Worm (Caenorhabditis elegans) whole organism, mixed stage, embryonic: Measurements from ENCODE around the gene acp-7.

Source experiments
- M03D4.4 ChIP-seq: sonication (generic microtip); optimal IDR thresholded peaks from 2 replicates; lab custom pipeline; 2017; ENCODE audit warnings: mild to moderate bottlenecking, missing genetic modification characterization, missing compliant biosample characterization
- blmp-1 ChIP-seq: fragments of 150-350 bp; optimal IDR thresholded peaks from 2 replicates; lab custom pipeline; 2014; ENCODE audit warnings: missing biosample characterization, missing genetic modification characterization
- ceh-43 ChIP-seq: fragments of 200-800 bp; sonication (Bioruptor generic); optimal IDR thresholded peaks from 2 replicates; lab custom pipeline; 2018; ENCODE audit warnings: mild to moderate bottlenecking, missing genetic modification characterization, moderate library complexity, missing compliant biosample characterization
- ceh-83 ChIP-seq: fragments of 200-800 bp; sonication (Bioruptor generic); optimal IDR thresholded peaks from 2 replicates; lab custom pipeline; 2018; ENCODE audit warnings: mild to moderate bottlenecking, missing genetic modification characterization, missing compliant biosample characterization
- ces-1 ChIP-seq: fragments of 150-350 bp; optimal IDR thresholded peaks from 2 replicates; lab custom pipeline; 2014; ENCODE audit warnings: missing biosample characterization, missing genetic modification reagents, missing genetic modification characterization
- cnd-1 ChIP-seq: fragments of 200-800 bp; sonication (Bioruptor generic); optimal IDR thresholded peaks from 2 replicates; lab custom pipeline; 2018; ENCODE audit warnings: mild to moderate bottlenecking, missing genetic modification characterization, missing compliant biosample characterization
- drap-1 ChIP-seq: fragments of 200-800 bp; sonication (Bioruptor generic); optimal IDR thresholded peaks from 3 replicates; lab custom pipeline; 2018; ENCODE audit warnings: mild to moderate bottlenecking, missing genetic modification characterization, missing compliant biosample characterization
- elt-3 ChIP-seq: fragments of 150-350 bp; optimal IDR thresholded peaks from 2 replicates; lab custom pipeline; 2014; ENCODE audit warnings: missing biosample characterization, missing genetic modification characterization
- ham-2 ChIP-seq: fragments of 200-800 bp; sonication (Bioruptor generic); optimal IDR thresholded peaks from 2 replicates; lab custom pipeline; 2018; ENCODE audit warnings: mild to moderate bottlenecking, missing genetic modification characterization, missing compliant biosample characterization
- lin-32 ChIP-seq: fragments of 200-800 bp; sonication (Bioruptor generic); optimal IDR thresholded peaks from 2 replicates; lab custom pipeline; 2018; ENCODE audit warnings: mild to moderate bottlenecking, missing genetic modification characterization, missing compliant biosample characterization
- lsy-2 ChIP-seq: fragments of 150-350 bp; optimal IDR thresholded peaks from 2 replicates; lab custom pipeline; 2014; ENCODE audit warnings: missing biosample characterization, missing genetic modification characterization
- mep-1 ChIP-seq: fragments of 150-350 bp; optimal IDR thresholded peaks from 2 replicates; lab custom pipeline; 2017; ENCODE audit warnings: missing biosample characterization, missing genetic modification reagents, missing genetic modification characterization, inconsistent platforms
- mls-2 ChIP-seq: sonication (generic microtip); optimal IDR thresholded peaks from 2 replicates; lab custom pipeline; 2016; ENCODE audit warnings: mild to moderate bottlenecking, missing genetic modification characterization, moderate library complexity, missing compliant biosample characterization
- nhr-12 ChIP-seq: fragments of 150-350 bp; optimal IDR thresholded peaks from 2 replicates; lab custom pipeline; 2014; ENCODE audit warnings: missing biosample characterization, missing genetic modification characterization
- nhr-2 ChIP-seq: fragments of 150-350 bp; optimal IDR thresholded peaks from 2 replicates; lab custom pipeline; 2014; ENCODE audit warnings: missing biosample characterization, missing genetic modification characterization
- nhr-237 ChIP-seq: fragments of 150-350 bp; optimal IDR thresholded peaks from 2 replicates; lab custom pipeline; 2014; ENCODE audit warnings: missing biosample characterization, missing genetic modification characterization
- nhr-28 ChIP-seq: fragments of 150-350 bp; optimal IDR thresholded peaks from 2 replicates; lab custom pipeline; 2014; ENCODE audit warnings: missing biosample characterization, missing genetic modification characterization
- nhr-76 ChIP-seq: sonication (generic microtip); optimal IDR thresholded peaks from 2 replicates; lab custom pipeline; 2017; ENCODE audit warnings: missing biosample characterization, missing genetic modification characterization
- pha-4 ChIP-seq: fragments of 150-350 bp; optimal IDR thresholded peaks from 2 replicates; lab custom pipeline; 2018; ENCODE audit warnings: missing biosample characterization, missing genetic modification reagents, missing genetic modification characterization
- sem-2 ChIP-seq: fragments of 200-800 bp; sonication (Bioruptor generic); optimal IDR thresholded peaks from 2 replicates; lab custom pipeline; 2018; ENCODE audit warnings: mild to moderate bottlenecking, missing genetic modification characterization, missing compliant biosample characterization
- snpc-4 ChIP-seq: fragments of 150-350 bp; optimal IDR thresholded peaks from 2 replicates; lab custom pipeline; 2014; ENCODE audit warnings: missing biosample characterization, missing genetic modification characterization
- sptf-1 ChIP-seq: sonication (generic microtip); optimal IDR thresholded peaks from 2 replicates; lab custom pipeline; 2017; ENCODE audit warnings: mild to moderate bottlenecking, missing genetic modification characterization, moderate library complexity, missing compliant biosample characterization
- tbx-8 ChIP-seq: fragments of 200-800 bp; sonication (Bioruptor generic); optimal IDR thresholded peaks from 2 replicates; lab custom pipeline; 2018; ENCODE audit warnings: mild to moderate bottlenecking, missing genetic modification characterization, moderate library complexity, missing compliant biosample characterization
- unc-120 ChIP-seq: sonication (generic microtip); optimal IDR thresholded peaks from 2 replicates; lab custom pipeline; 2017; ENCODE audit warnings: missing genetic modification characterization, missing compliant biosample characterization; ENCODE audit not compliant: poor library complexity, severe bottlenecking
- unc-62 ChIP-seq: fragments of 150-350 bp; optimal IDR thresholded peaks from 2 replicates; lab custom pipeline; 2014; ENCODE audit warnings: missing biosample characterization, missing genetic modification reagents, missing genetic modification characterization
- zip-8 ChIP-seq: fragments of 150-350 bp; optimal IDR thresholded peaks from 2 replicates; lab custom pipeline; 2014; ENCODE audit warnings: missing biosample characterization, missing genetic modification characterization

The acp-7 gene

ce11 chrIV:6432375-6432774, 893 bp upstream of the acp-7 start:
- no peak for TF ChIP-seq nhr-28

DNA sequence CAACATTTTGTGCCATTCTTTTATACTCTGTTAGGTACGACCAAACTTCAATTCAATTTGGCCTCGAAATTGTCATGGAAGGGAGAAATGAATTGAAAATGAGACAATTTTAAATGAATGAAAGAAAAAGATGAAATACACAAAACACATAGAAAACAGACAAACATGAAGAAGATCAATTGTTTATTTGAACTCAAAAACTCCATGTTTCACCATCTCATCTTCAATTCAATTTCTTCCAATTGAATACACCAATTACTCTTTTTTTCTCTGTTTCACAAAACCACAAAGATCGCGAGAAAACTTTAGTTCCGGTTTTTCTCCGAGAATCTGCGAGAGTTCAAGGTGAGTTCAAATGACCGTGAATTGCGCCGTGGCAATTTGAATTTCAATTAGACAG, 4.3 kb downstream of the acp-7 start:
- no peak for TF ChIP-seq zip-8 (tag; lab: Kevin White, UChicago)
- TF ChIP-seq tbx-8 (GFP tag; lab: Kevin White, UChicago), result no peak

DNA sequence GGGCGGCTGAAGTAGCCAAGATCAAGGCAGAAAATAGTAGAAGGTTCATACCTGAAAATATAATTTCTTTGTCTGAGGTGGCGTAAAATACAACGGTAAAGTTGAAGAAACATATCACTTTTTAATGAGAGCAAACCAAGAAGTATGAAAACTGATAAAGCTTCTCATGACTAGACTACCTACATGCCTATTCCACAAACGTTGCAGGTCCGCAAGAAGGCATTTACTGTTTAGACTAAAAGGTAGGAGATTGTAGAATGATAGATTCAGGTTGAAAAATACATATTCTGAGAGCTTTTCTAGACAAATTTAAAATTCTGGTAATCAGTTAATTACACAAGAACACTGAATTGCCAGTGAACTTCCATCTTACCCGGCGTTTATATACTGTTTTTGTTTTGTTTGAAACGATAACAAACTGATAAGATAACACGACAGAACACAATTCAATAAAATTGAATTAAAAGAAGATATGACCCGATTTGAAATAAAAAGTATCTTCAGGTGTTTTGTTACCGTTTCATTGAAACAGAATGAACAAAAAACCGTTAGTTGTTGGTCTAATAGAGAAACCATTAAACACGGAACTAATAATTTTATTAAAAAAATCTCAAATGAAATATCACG, 5.3 kb downstream of the acp-7 start, which contains the start of gene acp-6:
Gene acp-6, minus strand, starts transcription at position 51 of the 627 bp plus-strand sequence.
- TF ChIP-seq blmp-1 (tag; lab: Kevin White, UChicago) (no peak), M03D4.4 (tag; lab: Kevin White, UChicago) (no peak), sptf-1 (tag; lab: Kevin White, UChicago) (no peak), drap-1 (GFP tag; lab: Kevin White, UChicago) (no peak), nhr-237 (tag; lab: Kevin White, UChicago) (no peak), sem-2 (no peak), mep-1 (no peak), unc-62 (GFP tag; lab: Kevin White, UChicago) (no peak), lin-32 (GFP tag; lab: Kevin White, UChicago) (no peak), unc-120 (no peak), ham-2 (GFP tag; lab: Kevin White, UChicago) (no peak), elt-3 (no peak), tbx-8 (GFP tag; lab: Kevin White, UChicago) (no peak), nhr-12 (tag; lab: Kevin White, UChicago) (no peak), mls-2 (no peak), snpc-4 (tag; lab: Kevin White, UChicago) (no peak), nhr-28 (no peak)

DNA sequence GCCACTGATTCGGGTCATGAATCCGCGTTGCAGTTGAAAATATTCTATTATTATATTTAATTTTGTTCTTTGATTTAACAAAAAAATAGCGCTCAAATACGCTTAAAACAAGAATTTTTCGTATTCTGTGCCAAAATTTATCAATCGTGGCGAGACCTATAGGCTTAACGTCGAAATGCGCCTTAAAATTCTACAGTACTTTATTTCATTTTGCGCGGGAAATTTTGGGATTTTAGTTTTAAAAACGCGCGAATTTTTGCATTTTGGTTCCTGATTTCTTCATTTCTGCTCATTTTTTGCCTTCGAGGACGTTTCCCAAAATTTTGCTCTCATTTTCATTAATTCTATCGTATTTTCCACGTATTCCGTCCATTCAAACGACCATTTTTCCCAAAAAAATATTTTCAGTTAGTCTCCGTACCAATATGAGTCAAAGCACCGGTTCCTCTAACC, 10.3 kb downstream of the acp-7 start, which contains the start of gene puf-11:
Gene puf-11, plus strand, starts transcription at position 403 of the 453 bp plus-strand sequence.
- TF ChIP-seq zip-8 (tag; lab: Kevin White, UChicago), result no peak

DNA sequence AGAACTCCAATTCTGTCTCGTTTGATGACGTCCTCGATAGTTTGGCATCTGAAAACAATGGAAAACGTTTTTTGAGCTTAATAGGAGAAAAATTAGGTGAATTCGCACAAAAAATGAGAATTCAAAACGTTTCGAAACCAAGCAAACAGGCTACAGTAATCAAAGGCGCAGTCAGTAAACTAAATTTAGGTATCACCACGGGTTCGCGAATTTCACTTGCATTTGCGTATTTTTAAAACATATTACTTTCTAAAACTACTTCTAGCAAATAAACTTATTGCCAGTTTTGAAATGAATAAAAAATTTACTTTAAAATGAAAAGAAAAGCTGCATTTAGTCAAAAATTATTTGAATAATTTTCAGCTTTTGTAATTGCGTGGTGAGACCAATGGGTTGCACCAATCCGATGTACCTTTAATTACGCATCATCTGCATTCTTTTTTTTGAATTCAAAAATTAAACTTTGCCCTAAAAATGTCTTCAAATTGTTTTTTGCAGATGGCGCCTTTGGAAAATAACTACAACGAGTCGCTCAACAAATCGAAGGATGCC, 12.4 kb downstream of the acp-7 start, which contains the start of the genes Y73B6BL.23 and htp-2:
Gene Y73B6BL.23, minus strand, starts transcription at position 51 of the 552 bp plus-strand sequence.
Gene htp-2, plus strand, starts transcription at position 492 of the 552 bp plus-strand sequence.
- TF ChIP-seq nhr-28, result no peak
- no peak for TF ChIP-seq drap-1 (GFP tag; lab: Kevin White, UChicago)
- no peak for TF ChIP-seq cnd-1

- TF ChIP-seq drap-1 (GFP tag; lab: Kevin White, UChicago), result no peak
- no peak for TF ChIP-seq pha-4 (tag; lab: Kevin White, UChicago)
- no peak for TF ChIP-seq ceh-83 (GFP tag; lab: Kevin White, UChicago)
- no peak for TF ChIP-seq nhr-2 (tag; lab: Kevin White, UChicago)
- TF ChIP-seq nhr-237 (tag; lab: Kevin White, UChicago), result no peak
- TF ChIP-seq elt-3, result no peak
- no peak for TF ChIP-seq nhr-76 (tag; lab: Kevin White, UChicago)
- no peak for TF ChIP-seq snpc-4 (tag; lab: Kevin White, UChicago)
- TF ChIP-seq lsy-2 (tag; lab: Kevin White, UChicago), result no peak
- TF ChIP-seq unc-120, result no peak
- TF ChIP-seq ceh-43 (GFP tag; lab: Kevin White, UChicago), result no peak
- no peak for TF ChIP-seq cnd-1
Measured at ce11 chrIV:6417612-6418011, 13.9 kb downstream of the acp-7 start.

DNA sequence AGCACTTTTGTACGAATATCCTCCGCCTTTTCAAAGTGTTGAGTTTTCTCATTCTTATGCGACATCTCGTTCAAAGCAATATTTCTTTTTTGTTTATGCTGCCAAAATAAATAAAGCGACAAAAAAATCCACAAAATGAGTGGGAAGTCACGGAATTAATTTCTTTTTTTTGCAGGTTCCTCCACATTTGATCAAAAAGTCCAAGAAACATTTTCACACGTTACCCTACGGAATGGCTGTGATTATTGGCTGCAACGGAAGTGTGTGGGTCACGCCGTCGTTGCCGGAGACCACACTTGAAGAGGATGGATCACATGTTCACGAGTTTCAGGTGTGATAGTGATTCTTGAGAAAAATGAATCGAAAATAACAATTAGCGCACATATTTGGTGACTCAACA, 14.9 kb downstream of the acp-7 start, which contains the start of gene Y73B6BL.22:
Gene Y73B6BL.22, minus strand, starts transcription at position 101 of the 400 bp plus-strand sequence.
- TF ChIP-seq ceh-43 (GFP tag; lab: Kevin White, UChicago), result no peak
- TF ChIP-seq ces-1, result no peak
- TF ChIP-seq unc-120, result no peak
- TF ChIP-seq, all 35 proteins: peak for 0
